Worm (Caenorhabditis elegans): ENCODE results near the gene sftb-6.
A peak's percentile ranks its signal among the peaks of the same experiment; 100 is the strongest.

ce11 chrII:105327-105882 lies 7.2 kb downstream of the sftb-6 start:
- TF ChIP-seq nfya-1 (tag; optimal IDR thresholded peaks at IDR 0.05; ENCODE audit: borderline replicate concordance, insufficient read depth) (no peak), fkh-3 (tag; optimal IDR thresholded peaks at IDR 0.05) (no peak), egrh-3 (GFP tag; IDR thresholded peaks at IDR 0.05) (peak; percentile 62; the same call in 1 of the 2 replicates), madf-6 (GFP tag; IDR thresholded peaks at IDR 0.05) (no peak), tlf-1 (GFP tag; optimal IDR thresholded peaks at IDR 0.05) (no peak)

All from whole organism, young adult.